Worm (Caenorhabditis elegans) whole organism, young adult: ENCODE measurements around the gene oac-31.
"Not testable (repeated sequence)": the region's sequence is repeated elsewhere in the genome, so short reads cannot be mapped to it uniquely, and the experiment has no call there.

Source experiments
- aptf-2 ChIP-seq: fragments of 200-800 bp; sonication (Bioruptor generic); conservative IDR thresholded peaks from 2 replicates; pipeline ENCODE4 v1.3.6; 2022; ENCODE audit warnings: missing genetic modification reagents, missing genetic modification characterization, missing compliant biosample characterization
- attf-6 ChIP-seq: fragments of 200-800 bp; sonication (Bioruptor generic); IDR thresholded peaks from 2 replicates; pipeline ENCODE4 v1.3.6; 2022; ENCODE audit warnings: missing genetic modification reagents, missing genetic modification characterization, missing compliant biosample characterization
- nfya-1 ChIP-seq: sonication (generic microtip); optimal IDR thresholded peaks from 2 replicates; lab custom pipeline; 2017; ENCODE audit warnings: antibody characterized with exemption, missing compliant biosample characterization, missing genetic modification characterization, borderline replicate concordance; ENCODE audit not compliant: insufficient read depth
- sea-2 ChIP-seq: fragments of 200-800 bp; sonication (Bioruptor generic); IDR thresholded peaks from 2 replicates; pipeline ENCODE4 v1.3.6; 2022; ENCODE audit warnings: missing genetic modification characterization, missing compliant biosample characterization
- tbp1 ChIP-seq: fragments of 200-800 bp; sonication (Bioruptor generic); optimal IDR thresholded peaks from 2 replicates; lab custom pipeline; 2018; ENCODE audit warnings: mild to moderate bottlenecking, missing genetic modification characterization, missing compliant biosample characterization
- ztf-26 ChIP-seq: sonication (generic microtip); optimal IDR thresholded peaks from 2 replicates; lab custom pipeline; 2017; ENCODE audit warnings: missing genetic modification characterization, missing compliant biosample characterization

ce11 chrV:1561169-1561568 is 19.5 kb upstream of the oac-31 start:
- peak; percentile 83 for TF ChIP-seq tbp1 (GFP tag; lab: Kevin White, UChicago)
- TF ChIP-seq aptf-2 (GFP tag; lab: Robert Waterston, UW); ztf-26 (tag; lab: Kevin White, UChicago); nfya-1; sea-2: not testable (repeated sequence)
- TF ChIP-seq attf-6 (GFP tag; lab: Robert Waterston, UW), result peak; percentile 41; the same call in 1 of the 2 replicates
